Fruit fly (Drosophila melanogaster) whole organism, embryonic: ENCODE data around the gene armi.
A peak's percentile ranks its signal among the peaks of the same experiment; 100 is the strongest.

ENCODE experiments used
- CG10366 ChIP-seq: fragments of 200-800 bp; sonication (Bioruptor generic); IDR thresholded peaks from 2 replicates; pipeline ENCODE4 v1.3.6; 2022; ENCODE audit warnings: missing biosample characterization, missing genetic modification characterization
- CG10654 ChIP-seq: fragments of 200-800 bp; sonication (Bioruptor generic); optimal IDR thresholded peaks from 2 replicates; lab custom pipeline; 2016; ENCODE audit warnings: missing biosample characterization, missing genetic modification characterization
- CG14667 ChIP-seq: fragments of 200-800 bp; sonication (Bioruptor generic); IDR thresholded peaks from 2 replicates; pipeline ENCODE4 v1.3.6; 2022; ENCODE audit warnings: missing biosample characterization, missing genetic modification characterization
- CG1529 ChIP-seq: fragments of 200-800 bp; sonication (Bioruptor generic); optimal IDR thresholded peaks from 3 replicates; lab custom pipeline; 2018; ENCODE audit warnings: missing biosample characterization, missing genetic modification characterization
- CG17912 ChIP-seq: fragments of 200-800 bp; sonication (Bioruptor generic); optimal IDR thresholded peaks from 2 replicates; lab custom pipeline; 2018; ENCODE audit warnings: missing biosample characterization, mild to moderate bottlenecking, missing genetic modification characterization
- CG1832 ChIP-seq: fragments of 200-800 bp; sonication (Bioruptor generic); optimal IDR thresholded peaks from 2 replicates; lab custom pipeline; 2017; ENCODE audit warnings: missing biosample characterization, mild to moderate bottlenecking, missing genetic modification characterization, inconsistent platforms
- CG31388 ChIP-seq: fragments of 200-800 bp; sonication (Bioruptor generic); optimal IDR thresholded peaks from 2 replicates; lab custom pipeline; 2016; ENCODE audit warnings: missing biosample characterization, missing genetic modification characterization
- CG34376 ChIP-seq: fragments of 200-800 bp; sonication (Bioruptor generic); optimal IDR thresholded peaks from 2 replicates; lab custom pipeline; 2018; ENCODE audit warnings: missing biosample characterization, mild to moderate bottlenecking, missing genetic modification characterization
- CG3726 ChIP-seq: fragments of 200-800 bp; sonication (Bioruptor generic); IDR thresholded peaks from 3 replicates; pipeline ENCODE4, ENCODE4 v1.3.6; 2022; ENCODE audit warnings: missing biosample characterization, missing genetic modification characterization
- CG4617 ChIP-seq: fragments of 200-800 bp; sonication (Bioruptor generic); optimal IDR thresholded peaks from 3 replicates; lab custom pipeline; 2016; ENCODE audit warnings: missing biosample characterization, missing genetic modification characterization, borderline replicate concordance
- CG6654 ChIP-seq: fragments of 200-800 bp; sonication (Bioruptor generic); optimal IDR thresholded peaks from 2 replicates; lab custom pipeline; 2017; ENCODE audit warnings: missing biosample characterization, mild to moderate bottlenecking, missing genetic modification characterization
- CG7556 ChIP-seq: fragments of 200-800 bp; sonication (Bioruptor generic); optimal IDR thresholded peaks from 2 replicates; lab custom pipeline; 2017; ENCODE audit warnings: missing biosample characterization, mild to moderate bottlenecking, missing genetic modification characterization
- CG9876 ChIP-seq: fragments of 200-800 bp; sonication (Bioruptor generic); optimal IDR thresholded peaks from 2 replicates; lab custom pipeline; 2016; ENCODE audit warnings: missing biosample characterization, missing genetic modification characterization
- D19B ChIP-seq: fragments of 200-800 bp; sonication (Bioruptor generic); optimal IDR thresholded peaks from 2 replicates; lab custom pipeline; 2017; ENCODE audit warnings: missing biosample characterization, mild to moderate bottlenecking, missing genetic modification characterization
- Dbx ChIP-seq: fragments of 200-800 bp; sonication (Bioruptor generic); IDR thresholded peaks from 3 replicates; pipeline ENCODE4 v1.3.6; 2022; ENCODE audit warnings: missing biosample characterization, missing genetic modification characterization
- Dfd ChIP-seq, 2 experiments: fragments of >200 bp; optimal IDR thresholded peaks; 2 replicates each; lab custom pipeline; 2017; ENCODE audit warnings: missing biosample characterization in 2 of 2, missing genetic modification characterization in 2 of 2
- ERR ChIP-seq: fragments of 200-800 bp; sonication (Bioruptor generic); optimal IDR thresholded peaks from 2 replicates; lab custom pipeline; 2016; ENCODE audit warnings: missing biosample characterization, missing genetic modification characterization
- Elba2 ChIP-seq: fragments of 200-800 bp; sonication (Bioruptor generic); optimal IDR thresholded peaks from 3 replicates; lab custom pipeline; 2016; ENCODE audit warnings: missing biosample characterization, missing genetic modification characterization
- Hsf ChIP-seq: fragments of 200-800 bp; sonication (Bioruptor generic); optimal IDR thresholded peaks from 3 replicates; lab custom pipeline; 2016; ENCODE audit warnings: missing biosample characterization, missing genetic modification characterization
- Kr ChIP-seq: fragments of 200-800 bp; sonication (Bioruptor generic); optimal IDR thresholded peaks from 2 replicates; lab custom pipeline; 2017; ENCODE audit warnings: missing biosample characterization, mild to moderate bottlenecking, missing genetic modification characterization
- Meics ChIP-seq: fragments of 200-800 bp; sonication (Bioruptor generic); optimal IDR thresholded peaks from 2 replicates; lab custom pipeline; 2017; ENCODE audit warnings: missing biosample characterization, mild to moderate bottlenecking, missing genetic modification characterization
- Myb ChIP-seq: fragments of 200-800 bp; sonication (Bioruptor generic); optimal IDR thresholded peaks from 2 replicates; lab custom pipeline; 2016; ENCODE audit warnings: missing biosample characterization, missing genetic modification characterization
- NC2β ChIP-seq: fragments of 200-800 bp; sonication (Bioruptor generic); optimal IDR thresholded peaks from 2 replicates; lab custom pipeline; 2016; ENCODE audit warnings: missing biosample characterization, missing genetic modification characterization
- Poxn ChIP-seq: fragments of 200-800 bp; sonication (Bioruptor generic); IDR thresholded peaks from 2 replicates; pipeline ENCODE4 v1.3.6; 2022; ENCODE audit warnings: missing biosample characterization, missing genetic modification characterization
- Rfx ChIP-seq: fragments of 200-800 bp; sonication (Bioruptor generic); IDR thresholded peaks from 2 replicates; pipeline ENCODE4 v1.3.6; 2022; ENCODE audit warnings: missing biosample characterization, missing genetic modification characterization
- TFAM ChIP-seq: fragments of 200-800 bp; sonication (Bioruptor generic); optimal IDR thresholded peaks from 2 replicates; lab custom pipeline; 2017; ENCODE audit warnings: missing biosample characterization, missing genetic modification characterization, inconsistent platforms
- Taf1 ChIP-seq: fragments of 200-800 bp; sonication (Bioruptor generic); IDR thresholded peaks from 2 replicates; pipeline ENCODE4 v1.3.6; 2022; ENCODE audit warnings: missing biosample characterization, missing genetic modification characterization
- bcd ChIP-seq: fragments of 200-800 bp; sonication (Bioruptor generic); optimal IDR thresholded peaks from 2 replicates; lab custom pipeline; 2017; ENCODE audit warnings: missing biosample characterization, mild to moderate bottlenecking, missing genetic modification characterization
- bigmax ChIP-seq: fragments of 200-800 bp; sonication (Bioruptor generic); optimal IDR thresholded peaks from 2 replicates; lab custom pipeline; 2018; ENCODE audit warnings: missing biosample characterization, mild to moderate bottlenecking, missing genetic modification characterization
- bsh ChIP-seq, 2 experiments: fragments of 200-800 bp; sonication (Bioruptor generic); optimal IDR thresholded peaks; 2 replicates each; lab custom pipeline; 2017 to 2018; ENCODE audit warnings: mild to moderate bottlenecking in 2 of 2, missing biosample characterization in 2 of 2, missing genetic modification characterization in 2 of 2, moderate library complexity in 1 of 2
- cato ChIP-seq: fragments of 200-800 bp; sonication (Bioruptor generic); optimal IDR thresholded peaks from 2 replicates; lab custom pipeline; 2016; ENCODE audit warnings: missing biosample characterization, missing genetic modification characterization, borderline replicate concordance
- chif ChIP-seq, 2 experiments: fragments of 200-800 bp; sonication (Bioruptor generic); optimal IDR thresholded peaks; 3 replicates each; lab custom pipeline; 2016; ENCODE audit warnings: missing biosample characterization in 2 of 2, missing genetic modification characterization in 2 of 2
- cwo ChIP-seq: fragments of 200-800 bp; sonication (Bioruptor generic); optimal IDR thresholded peaks from 3 replicates; lab custom pipeline; 2017; ENCODE audit warnings: missing biosample characterization, missing genetic modification characterization, mild to moderate bottlenecking, moderate library complexity, missing genetic modification reagents
- en ChIP-seq: fragments of 200-800 bp; sonication (Bioruptor generic); optimal IDR thresholded peaks from 2 replicates; lab custom pipeline; 2016; ENCODE audit warnings: missing biosample characterization, missing genetic modification characterization
- eve ChIP-seq, 2 experiments: fragments of >200 bp; optimal IDR thresholded peaks; 2 replicates each; lab custom pipeline; 2017; ENCODE audit warnings: missing biosample characterization in 2 of 2, missing genetic modification characterization in 2 of 2
- gcm ChIP-seq: fragments of 200-800 bp; sonication (Bioruptor generic); optimal IDR thresholded peaks from 2 replicates; lab custom pipeline; 2019; ENCODE audit warnings: missing biosample characterization, mild to moderate bottlenecking, missing genetic modification characterization, moderate library complexity
- h ChIP-seq: fragments of >200 bp; optimal IDR thresholded peaks from 2 replicates; lab custom pipeline; 2017
- ken ChIP-seq: fragments of 200-800 bp; sonication (Bioruptor generic); IDR thresholded peaks from 3 replicates; pipeline ENCODE4 v1.3.6; 2022; ENCODE audit warnings: missing biosample characterization, missing genetic modification characterization
- luna ChIP-seq: fragments of 200-800 bp; sonication (Bioruptor generic); optimal IDR thresholded peaks from 2 replicates; lab custom pipeline; 2016; ENCODE audit warnings: missing biosample characterization, missing genetic modification characterization
- mam ChIP-seq: fragments of 200-800 bp; sonication (Bioruptor generic); optimal IDR thresholded peaks from 3 replicates; lab custom pipeline; 2016; ENCODE audit warnings: missing biosample characterization, missing genetic modification characterization
- pan ChIP-seq, 4 experiments: fragments of >200 bp in 3 of 4; fragments of 200-800 bp in 1 of 4; sonication (Bioruptor generic) in 1 of 4; optimal IDR thresholded peaks in 3 of 4; IDR thresholded peaks in 1 of 4; 2 replicates each; pipeline versions ENCODE4 v1.3.6 to Lab custom; 2017 to 2022; ENCODE audit warnings: missing biosample characterization in 2 of 4, missing genetic modification characterization in 2 of 4, mixed read lengths in 1 of 4
- psq ChIP-seq: fragments of 200-800 bp; sonication (Bioruptor generic); optimal IDR thresholded peaks from 2 replicates; lab custom pipeline; 2017; ENCODE audit warnings: missing biosample characterization, missing genetic modification characterization
- run ChIP-seq: fragments of 200-800 bp; sonication (Bioruptor generic); optimal IDR thresholded peaks from 3 replicates; lab custom pipeline; 2018; ENCODE audit warnings: missing biosample characterization, mild to moderate bottlenecking, missing genetic modification characterization
- slbo ChIP-seq: fragments of 200-800 bp; sonication (Bioruptor generic); IDR thresholded peaks from 2 replicates; pipeline ENCODE4 v1.3.6; 2022; ENCODE audit warnings: missing biosample characterization, missing genetic modification characterization
- slou ChIP-seq: fragments of 200-800 bp; sonication (Bioruptor generic); optimal IDR thresholded peaks from 3 replicates; lab custom pipeline; 2016; ENCODE audit warnings: missing biosample characterization, missing genetic modification characterization
- sqz ChIP-seq: fragments of 200-800 bp; sonication (Bioruptor generic); optimal IDR thresholded peaks from 3 replicates; lab custom pipeline; 2018; ENCODE audit warnings: missing biosample characterization, mild to moderate bottlenecking, missing genetic modification characterization
- ttk ChIP-seq: fragments of 200-800 bp; sonication (Bioruptor generic); IDR thresholded peaks from 2 replicates; pipeline ENCODE4 v2.1.2; 2022; ENCODE audit warnings: missing biosample characterization, missing genetic modification characterization
- unc-4 ChIP-seq: fragments of 200-800 bp; sonication (Bioruptor generic); IDR thresholded peaks from 2 replicates; pipeline ENCODE4 v1.3.6; 2022; ENCODE audit warnings: missing biosample characterization, missing genetic modification characterization; ENCODE audit not compliant: partially characterized antibody
- zf30C ChIP-seq: fragments of 200-800 bp; sonication (Bioruptor generic); optimal IDR thresholded peaks from 3 replicates; lab custom pipeline; 2018; ENCODE audit warnings: missing biosample characterization, mild to moderate bottlenecking, missing genetic modification characterization

Gene armi

dm6 chr3L:3432656-3433344 lies 28.3 kb upstream of the armi start (continued):
- TF ChIP-seq Rfx (GFP tag; lab: Robert Waterston, UW) (peak; percentile 94), Hsf (GFP tag; lab: Kevin White, UChicago) (peak; percentile 61), CG10654 (peak; percentile 58), Taf1 (GFP tag; lab: Robert Waterston, UW) (peak; percentile 49; the same call in 1 of the 2 replicates), slou (peak; percentile 62), bsh (GFP tag; optimal IDR thresholded peaks at IDR 0.05; lab: Kevin White, UChicago) (peak in 1 of 2 experiments; percentile 83), gcm (GFP tag; lab: Kevin White, UChicago) (peak; percentile 65), cato (GFP tag; lab: Kevin White, UChicago) (peak; percentile 50), CG31388 (GFP tag; lab: Kevin White, UChicago) (peak; percentile 38), TFAM (peak; percentile 45), ERR (GFP tag; lab: Kevin White, UChicago) (no peak), CG6654 (GFP tag; lab: Kevin White, UChicago) (peak; percentile 37), Dfd (GFP tag; optimal IDR thresholded peaks at IDR 0.05; lab: Kevin White, UChicago) (no peak), CG3726 (GFP tag; lab: Robert Waterston, UW) (peak; percentile 79; the same call in 1 of the 3 replicates), CG7556 (GFP tag; lab: Kevin White, UChicago) (peak; percentile 82), psq (peak; percentile 20), ttk (GFP tag; lab: Robert Waterston, UW) (peak; percentile 78), CG1529 (GFP tag; lab: Kevin White, UChicago) (peak; percentile 70), zf30C (peak; percentile 53), luna (no peak), chif (GFP tag; optimal IDR thresholded peaks at IDR 0.05; lab: Kevin White, UChicago) (peak; percentile 45 to 60), CG17912 (GFP tag; lab: Kevin White, UChicago) (peak; percentile 12), slbo (peak; percentile 95), ken (peak; percentile 72; the same call in 2 of the 3 replicates), Dbx (GFP tag; lab: Robert Waterston, UW) (peak; percentile 84), cwo (GFP tag; lab: Kevin White, UChicago) (peak; percentile 83), h (lab: Kevin White, UChicago) (no peak), Myb (no peak), CG34376 (GFP tag; lab: Kevin White, UChicago) (peak; percentile 46), CG4617 (peak; percentile 37), D19B (GFP tag; lab: Kevin White, UChicago) (peak; percentile 67), mam (GFP tag; lab: Kevin White, UChicago) (peak; percentile 54), CG1832 (GFP tag; lab: Kevin White, UChicago) (no peak), CG14667 (GFP tag; lab: Robert Waterston, UW) (peak; percentile 77), eve (GFP tag; optimal IDR thresholded peaks at IDR 0.05; lab: Kevin White, UChicago) (peak in 1 of 2 experiments; percentile 89), en (no peak), pan (optimal IDR thresholded peaks at IDR 0.05; lab: Kevin White, UChicago) (no peak), pan (GFP tag; optimal IDR thresholded peaks at IDR 0.05 in 1 of 2, IDR thresholded peaks at IDR 0.05 in 1 of 2) (peak in 1 of 2 experiments; percentile 88), CG9876 (GFP tag; lab: Kevin White, UChicago) (no peak), unc-4 (GFP tag; lab: Robert Waterston, UW) (no peak), run (peak; percentile 56), Poxn (GFP tag; lab: Robert Waterston, UW) (0 out of 2 replicates have a peak, but pooled peaks have one; percentile 28), bigmax (no peak), NC2β (peak; percentile 24), Elba2 (GFP tag; lab: Kevin White, UChicago) (no peak), Kr (GFP tag; lab: Kevin White, UChicago) (no peak), bcd (GFP tag; lab: Kevin White, UChicago) (peak; percentile 82), sqz (peak; percentile 51), CG10366 (GFP tag; lab: Robert Waterston, UW) (peak; percentile 88), Meics (peak; percentile 84)
